Worm (Caenorhabditis elegans): ENCODE results near the gene pgp-9.

ce11 chrV:17728757-17729156 lies 26.9 kb upstream of the pgp-9 start:
- TF ChIP-seq ama-1 (optimal IDR thresholded peaks at IDR 0.05) (no peak), tbx-11 (GFP tag; IDR thresholded peaks at IDR 0.05) (no peak), flt-1 (GFP tag; IDR thresholded peaks at IDR 0.05) (no peak), tbx-37 (GFP tag; conservative IDR thresholded peaks at IDR 0.05) (no peak), hmbx-1 (tag; optimal IDR thresholded peaks at IDR 0.05) (no peak), B0310.2 (tag; optimal IDR thresholded peaks at IDR 0.05) (no peak), ets-7 (tag; optimal IDR thresholded peaks at IDR 0.05) (no peak), hnd-1 (tag; optimal IDR thresholded peaks at IDR 0.05) (no peak), ceh-36 (tag; optimal IDR thresholded peaks at IDR 0.05) (no peak)
